Worm (Caenorhabditis elegans) whole organism, L2 larva: ENCODE results near the gene cest-24.
A peak's percentile ranks its signal among the peaks of the same experiment; 100 is the strongest.

Experiments used
- fos-1 ChIP-seq: fragments of 150-350 bp; optimal IDR thresholded peaks from 2 replicates; lab custom pipeline; 2014; ENCODE audit warnings: missing biosample characterization, missing genetic modification characterization
- zag-1 ChIP-seq: fragments of 150-350 bp; optimal IDR thresholded peaks from 2 replicates; lab custom pipeline; 2014; ENCODE audit warnings: missing biosample characterization, missing genetic modification characterization
- ztf-1 ChIP-seq: fragments of 200-800 bp; sonication (Bioruptor generic); conservative IDR thresholded peaks from 2 replicates; pipeline ENCODE4 v1.3.6; 2022; ENCODE audit warnings: missing genetic modification characterization, missing compliant biosample characterization
- ztf-11 ChIP-seq: sonication (generic microtip); optimal IDR thresholded peaks from 2 replicates; lab custom pipeline; 2017; ENCODE audit warnings: missing biosample characterization, missing genetic modification characterization

DNA sequence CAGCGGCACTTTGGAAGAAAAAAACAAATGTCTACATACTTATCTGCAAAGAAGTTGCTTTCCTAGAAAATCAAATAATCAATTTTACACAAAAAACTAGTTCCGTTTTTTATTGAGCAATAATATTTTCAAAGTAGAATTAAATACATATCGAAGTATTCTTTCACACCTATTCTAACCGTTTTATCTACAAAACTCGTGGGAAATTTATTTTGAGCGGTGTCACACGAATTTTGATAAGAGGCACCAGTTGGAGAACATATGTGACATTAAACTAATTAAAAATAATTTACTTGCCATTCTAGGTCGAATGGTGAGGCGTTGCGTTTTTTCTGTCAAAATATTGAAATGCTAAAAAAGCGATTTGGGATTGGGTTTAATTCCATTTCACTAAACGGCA lies 47.8 kb upstream of the cest-24 start:
- TF ChIP-seq fos-1 (tag; lab: Kevin White, UChicago) (peak; percentile 9), ztf-11 (tag; lab: Kevin White, UChicago) (no peak), zag-1 (tag; lab: Kevin White, UChicago) (no peak), ztf-1 (GFP tag; lab: Robert Waterston, UW) (no peak)
